Fruit fly (Drosophila melanogaster) whole organism, pupa: Measurements from ENCODE around the gene CG5535.

Experiments used
- CG12605 ChIP-seq: fragments of 200-800 bp; sonication (Bioruptor generic); IDR thresholded peaks from 2 replicates; pipeline ENCODE4 v1.3.6; 2022; ENCODE audit warnings: missing biosample characterization, missing genetic modification characterization
- CG14655 ChIP-seq: fragments of 200-800 bp; sonication (Bioruptor generic); optimal IDR thresholded peaks from 3 replicates; lab custom pipeline; 2017; ENCODE audit warnings: mild to moderate bottlenecking, missing biosample characterization, missing genetic modification reagents, missing genetic modification characterization
- CG17806 ChIP-seq: fragments of 200-800 bp; sonication (Bioruptor generic); optimal IDR thresholded peaks from 2 replicates; lab custom pipeline; 2018; ENCODE audit warnings: missing biosample characterization, mild to moderate bottlenecking, missing genetic modification characterization, moderate library complexity
- CG32121 ChIP-seq: fragments of 200-800 bp; sonication (Bioruptor generic); IDR thresholded peaks from 2 replicates; pipeline ENCODE4 v1.3.6; 2022; ENCODE audit warnings: missing biosample characterization, missing genetic modification characterization
- CG34367 ChIP-seq: fragments of 200-800 bp; sonication (Bioruptor generic); optimal IDR thresholded peaks from 2 replicates; lab custom pipeline; 2018; ENCODE audit warnings: missing biosample characterization, mild to moderate bottlenecking, missing genetic modification characterization
- CG8301 ChIP-seq: fragments of 200-800 bp; sonication (Bioruptor generic); optimal IDR thresholded peaks from 2 replicates; lab custom pipeline; 2018; ENCODE audit warnings: missing biosample characterization, mild to moderate bottlenecking, missing genetic modification characterization
- CG9948 ChIP-seq: fragments of 200-800 bp; sonication (Bioruptor generic); optimal IDR thresholded peaks from 2 replicates; lab custom pipeline; 2018; ENCODE audit warnings: missing biosample characterization, mild to moderate bottlenecking, missing genetic modification characterization, moderate library complexity
- Ets98B ChIP-seq: fragments of 200-800 bp; sonication (Bioruptor generic); IDR thresholded peaks from 2 replicates; pipeline ENCODE4 v1.3.6; 2022; ENCODE audit warnings: missing biosample characterization, missing genetic modification characterization
- Pif1B ChIP-seq: fragments of 200-800 bp; sonication (Bioruptor generic); optimal IDR thresholded peaks from 3 replicates; lab custom pipeline; 2016; ENCODE audit warnings: missing biosample characterization, missing genetic modification characterization
- rn ChIP-seq: fragments of 200-800 bp; sonication (Bioruptor generic); IDR thresholded peaks from 2 replicates; pipeline ENCODE4 v1.3.6; 2022; ENCODE audit warnings: missing biosample characterization, missing genetic modification characterization

dm6 chr3L:17833525-17833924 is 23.1 kb downstream of the CG5535 start, which contains the start of gene CG32188:
- TF ChIP-seq CG12605 (GFP tag; lab: Robert Waterston, UW) = no peak
- no peak for TF ChIP-seq CG9948 (tag; lab: Kevin White, UChicago)
- no peak for TF ChIP-seq Ets98B (GFP tag; lab: Robert Waterston, UW)
- no peak for TF ChIP-seq Pif1B (GFP tag; lab: Kevin White, UChicago)
- TF ChIP-seq CG32121 (GFP tag; lab: Robert Waterston, UW) = no peak
- no peak for TF ChIP-seq CG34367
- no peak for TF ChIP-seq CG14655
- no peak for TF ChIP-seq CG17806 (tag; lab: Kevin White, UChicago)
- no peak for TF ChIP-seq rn (GFP tag; lab: Robert Waterston, UW)
- no peak for TF ChIP-seq CG8301 (tag; lab: Kevin White, UChicago)
